Worm (Caenorhabditis elegans): ENCODE measurements around the gene scc-3.

The scc-3 gene

ce11 chrV:12780248-12780647 is 16.5 kb downstream of the scc-3 start (continued):
- TF ChIP-seq ztf-18 (tag; optimal IDR thresholded peaks at IDR 0.05) (peak; percentile 79), dpl-1 (GFP tag; optimal IDR thresholded peaks at IDR 0.05) (no peak), C17E4.6 (GFP tag; IDR thresholded peaks at IDR 0.05) (0 out of 2 replicates have a peak, but pooled peaks have one; percentile 21), F23B12.7 (tag; optimal IDR thresholded peaks at IDR 0.05; ENCODE audit: insufficient read depth) (peak; percentile 83), lir-1 (GFP tag; conservative IDR thresholded peaks at IDR 0.05) (no peak), let-607 (tag; optimal IDR thresholded peaks at IDR 0.05) (peak; percentile 8 to 22), C06A6.2 (GFP tag; conservative IDR thresholded peaks at IDR 0.05) (no peak), lin-26 (GFP tag; IDR thresholded peaks at IDR 0.05) (peak; percentile 97), Y56A3A.18 (GFP tag; IDR thresholded peaks at IDR 0.05) (peak; percentile 79), cebp-1 (GFP tag; IDR thresholded peaks at IDR 0.05) (0 out of 2 replicates have a peak, but pooled peaks have one; percentile 60), cebp-1 (tag; optimal IDR thresholded peaks at IDR 0.05) (no peak), ceh-100 (GFP tag; IDR thresholded peaks at IDR 0.05) (no peak), T26A5.8 (tag; optimal IDR thresholded peaks at IDR 0.05) (peak; percentile 59), B0261.1 (tag; optimal IDR thresholded peaks at IDR 0.05) (peak; percentile 85), ama-1 (optimal IDR thresholded peaks at IDR 0.05) (no peak), ama-1 (GFP tag; optimal IDR thresholded peaks at IDR 0.05) (peak in 1 of 2 experiments; percentile 76), pha-4 (tag; optimal IDR thresholded peaks at IDR 0.05) (no peak), die-1 (tag; optimal IDR thresholded peaks at IDR 0.05) (peak; percentile 89), zim-3 (tag; optimal IDR thresholded peaks at IDR 0.05) (peak; percentile 91), sea-2 (GFP tag; IDR thresholded peaks at IDR 0.05) (0 out of 2 replicates have a peak, but pooled peaks have one; percentile 45), B0019.2 (GFP tag; conservative IDR thresholded peaks at IDR 0.05) (no peak), bed-1 (GFP tag; IDR thresholded peaks at IDR 0.05) (no peak), attf-5 (GFP tag; optimal IDR thresholded peaks at IDR 0.05) (peak; percentile 81), him-1 (tag; optimal IDR thresholded peaks at IDR 0.05) (peak; percentile 76), ztf-3 (GFP tag; optimal IDR thresholded peaks at IDR 0.05) (no peak), bed-2 (GFP tag; IDR thresholded peaks at IDR 0.05) (no peak), nfya-1 (tag; optimal IDR thresholded peaks at IDR 0.05; ENCODE audit: borderline replicate concordance, insufficient read depth) (no peak), ceh-91 (GFP tag; IDR thresholded peaks at IDR 0.05) (peak; percentile 31; the same call in 1 of the 2 replicates), chd-7 (tag; optimal IDR thresholded peaks at IDR 0.05) (peak; percentile 83), madf-3 (GFP tag; IDR thresholded peaks at IDR 0.05) (no peak), Y53F4B.3 (GFP tag; IDR thresholded peaks at IDR 0.05) (no peak), ekl-4 (GFP tag; IDR thresholded peaks at IDR 0.05) (peak; percentile 68; the same call in 1 of the 2 replicates), akir-1 (GFP tag; optimal IDR thresholded peaks at IDR 0.05) (no peak), ztf-22 (GFP tag; optimal IDR thresholded peaks at IDR 0.05) (peak; percentile 21), unc-62 (GFP tag; optimal IDR thresholded peaks at IDR 0.05) (no peak), lsl-1 (GFP tag; optimal IDR thresholded peaks at IDR 0.05) (peak; percentile 37), rec-8 (tag; optimal IDR thresholded peaks at IDR 0.05) (peak; percentile 75 to 84), mxl-1 (tag; optimal IDR thresholded peaks at IDR 0.05) (peak; percentile 72), egl-18 (GFP tag; IDR thresholded peaks at IDR 0.05) (no peak), unc-130 (GFP tag; optimal IDR thresholded peaks at IDR 0.05) (peak; percentile 17), rcor-1 (GFP tag; IDR thresholded peaks at IDR 0.05) (peak; percentile 49), F39B2.1 (GFP tag; IDR thresholded peaks at IDR 0.05) (no peak), ets-4 (GFP tag; optimal IDR thresholded peaks at IDR 0.05) (peak; percentile 74), K12H6.12 (tag; optimal IDR thresholded peaks at IDR 0.05) (peak; percentile 44), snpc-1.3 (tag; optimal IDR thresholded peaks at IDR 0.05; ENCODE audit: insufficient read depth) (peak; percentile 69), aptf-3 (GFP tag; IDR thresholded peaks at IDR 0.05) (0 out of 2 replicates have a peak, but pooled peaks have one; percentile 26), madf-10 (tag; optimal IDR thresholded peaks at IDR 0.05) (peak; percentile 47), efl-1 (GFP tag; optimal IDR thresholded peaks at IDR 0.05) (no peak), ceh-58 (GFP tag; IDR thresholded peaks at IDR 0.05) (peak; percentile 83; the same call in 1 of the 2 replicates)
